Fruit fly (Drosophila melanogaster): ENCODE measurements around the gene CG2865.

- TF ChIP-seq psq (GFP tag; optimal IDR thresholded peaks at IDR 0.05) (no peak), Jra (GFP tag; optimal IDR thresholded peaks at IDR 0.05) (no peak), HLH106 (tag; optimal IDR thresholded peaks at IDR 0.05) (no peak), h (GFP tag; optimal IDR thresholded peaks at IDR 0.05) (no peak), OdsH (GFP tag; optimal IDR thresholded peaks at IDR 0.05) (no peak), jim (GFP tag; optimal IDR thresholded peaks at IDR 0.05) (no peak), Abd-B (GFP tag; optimal IDR thresholded peaks at IDR 0.05) (no peak), brk (GFP tag; optimal IDR thresholded peaks at IDR 0.05) (no peak), N (GFP tag; optimal IDR thresholded peaks at IDR 0.05) (no peak), Hr78 (GFP tag; optimal IDR thresholded peaks at IDR 0.05) (no peak), CrebA (GFP tag; optimal IDR thresholded peaks at IDR 0.05; ENCODE audit: borderline replicate concordance) (no peak), usp (GFP tag; optimal IDR thresholded peaks at IDR 0.05) (no peak), dl (GFP tag; optimal IDR thresholded peaks at IDR 0.05; ENCODE audit: insufficient read depth in 1 of 2, partially characterized antibody in 2 of 2) (no peak)
Observed at dm6 chrX:2319783-2320182, 26.6 kb upstream of the CG2865 start.

Data from whole organism, wandering third instar larva.